Fruit fly (Drosophila melanogaster): ENCODE data around the gene ver.

The ver gene

dm6 chr3L:12496428-12497344, 27.1 kb upstream of the ver start, which contains the start of gene CG10657:
TSS of gene CG10657 (minus strand) at chr3L:12497216.
- no peak for TF ChIP-seq CG13204 (GFP tag; optimal IDR thresholded peaks at IDR 0.05)
- peak; percentile 18 for TF ChIP-seq CG9948 (tag; optimal IDR thresholded peaks at IDR 0.05)
- no peak for TF ChIP-seq D1 (tag; optimal IDR thresholded peaks at IDR 0.05)
- no peak for TF ChIP-seq CG10348 (GFP tag; IDR thresholded peaks at IDR 0.05)
- no peak for TF ChIP-seq CG12605 (GFP tag; IDR thresholded peaks at IDR 0.05)
- TF ChIP-seq gl (tag; optimal IDR thresholded peaks at IDR 0.05): no peak
- 0 out of 3 replicates have a peak, but pooled peaks have one; percentile 32 for TF ChIP-seq CG4496 (GFP tag; IDR thresholded peaks at IDR 0.05)
- no peak; the same call in 1 of the 2 replicates for TF ChIP-seq Ets98B (GFP tag; IDR thresholded peaks at IDR 0.05)
- peak; percentile 35; the same call in 1 of the 2 replicates for TF ChIP-seq CG32121 (GFP tag; IDR thresholded peaks at IDR 0.05)
- TF ChIP-seq CG14655 (GFP tag; optimal IDR thresholded peaks at IDR 0.05): no peak
- TF ChIP-seq CG8301 (tag; optimal IDR thresholded peaks at IDR 0.05): no peak
- TF ChIP-seq Pif1B (GFP tag; optimal IDR thresholded peaks at IDR 0.05): no peak
- no peak for TF ChIP-seq EcR (GFP tag; optimal IDR thresholded peaks at IDR 0.05)
- peak; percentile 11 for TF ChIP-seq CG15710 (tag; optimal IDR thresholded peaks at IDR 0.05)
- TF ChIP-seq Pif1A (GFP tag; optimal IDR thresholded peaks at IDR 0.05): no peak
- TF ChIP-seq Snoo (tag; optimal IDR thresholded peaks at IDR 0.05): no peak
- TF ChIP-seq CG8159 (tag; optimal IDR thresholded peaks at IDR 0.05): no peak
- 0 out of 3 replicates have a peak, but pooled peaks have one; percentile 15 for TF ChIP-seq fd96Ca (GFP tag; IDR thresholded peaks at IDR 0.05)
- TF ChIP-seq CG17806 (tag; optimal IDR thresholded peaks at IDR 0.05): peak; percentile 6
- TF ChIP-seq rn (GFP tag; IDR thresholded peaks at IDR 0.05): no peak
- no peak for TF ChIP-seq CG34367 (tag; optimal IDR thresholded peaks at IDR 0.05)

- TF ChIP-seq CG17806 (tag; optimal IDR thresholded peaks at IDR 0.05) (peak; percentile 11), EcR (GFP tag; optimal IDR thresholded peaks at IDR 0.05) (no peak), CG14655 (GFP tag; optimal IDR thresholded peaks at IDR 0.05) (no peak), CG13204 (GFP tag; optimal IDR thresholded peaks at IDR 0.05) (no peak), Pif1A (GFP tag; optimal IDR thresholded peaks at IDR 0.05) (no peak), CG15710 (tag; optimal IDR thresholded peaks at IDR 0.05) (peak; percentile 40), CG9948 (tag; optimal IDR thresholded peaks at IDR 0.05) (peak; percentile 3), CG4496 (GFP tag; IDR thresholded peaks at IDR 0.05) (no peak), CG8159 (tag; optimal IDR thresholded peaks at IDR 0.05) (peak; percentile 16), D1 (tag; optimal IDR thresholded peaks at IDR 0.05) (no peak), rn (GFP tag; IDR thresholded peaks at IDR 0.05) (no peak), Ets98B (GFP tag; IDR thresholded peaks at IDR 0.05) (no peak), CG12605 (GFP tag; IDR thresholded peaks at IDR 0.05) (no peak), gl (tag; optimal IDR thresholded peaks at IDR 0.05) (no peak), CG10348 (GFP tag; IDR thresholded peaks at IDR 0.05) (no peak), CG8301 (tag; optimal IDR thresholded peaks at IDR 0.05) (no peak), CG34367 (tag; optimal IDR thresholded peaks at IDR 0.05) (no peak), Pif1B (GFP tag; optimal IDR thresholded peaks at IDR 0.05) (no peak), Snoo (tag; optimal IDR thresholded peaks at IDR 0.05) (peak; percentile 27), fd96Ca (GFP tag; IDR thresholded peaks at IDR 0.05) (no peak), CG32121 (GFP tag; IDR thresholded peaks at IDR 0.05) (no peak)
Measured at dm6 chr3L:12501249-12501648, 22.5 kb upstream of the ver start, which contains the start of the genes CG10638 and CG10681. TSS of gene CG10638 (minus strand) at chr3L:12501311. TSS of gene CG10681 (plus strand) at chr3L:12501513.

DNA sequence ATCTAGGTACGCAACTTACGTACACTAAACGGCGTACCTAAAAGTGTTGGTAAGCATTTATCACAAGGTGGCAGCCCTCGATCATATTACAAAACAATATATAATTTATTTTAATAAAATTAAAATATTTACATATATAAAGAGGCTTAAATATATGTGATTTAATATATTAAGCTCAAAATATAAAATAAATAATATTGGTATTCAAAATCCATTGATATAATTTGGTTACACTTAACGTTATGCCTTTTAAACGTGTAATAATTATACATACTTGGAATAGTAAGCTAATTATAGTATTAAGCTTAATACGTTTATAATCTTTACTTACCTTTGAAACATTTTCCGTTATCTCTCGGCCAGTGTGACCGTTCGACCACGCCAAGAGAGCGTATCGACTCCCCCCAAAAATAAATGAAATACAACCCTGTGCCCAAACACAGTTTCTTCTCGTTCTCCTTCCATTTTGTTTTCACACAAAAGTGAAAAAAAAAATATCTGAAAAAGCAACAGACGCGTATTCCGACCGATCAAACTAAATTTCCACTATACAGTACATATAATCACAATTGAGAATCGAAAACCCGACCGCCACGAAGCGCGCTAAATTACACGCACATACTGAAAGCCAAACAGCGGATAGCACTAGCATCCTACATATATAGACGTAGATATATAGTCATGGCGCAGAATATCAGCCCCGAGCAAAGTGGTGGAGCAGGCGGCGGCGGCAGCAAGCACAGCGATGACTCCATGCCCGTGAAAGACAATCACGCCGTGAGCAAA, 19.7 kb upstream of the ver start, which contains the start of the genes CG10646 and vih:
Gene CG10646 (minus strand): TSS at position 30 of the 786 bp plus-strand sequence.
Gene vih (plus strand): TSS at position 428 of the 786 bp plus-strand sequence.
- TF ChIP-seq CG4496 (GFP tag; IDR thresholded peaks at IDR 0.05) (peak; percentile 31; the same call in 1 of the 3 replicates), Ets98B (GFP tag; IDR thresholded peaks at IDR 0.05) (no peak; the same call in 1 of the 2 replicates), Snoo (tag; optimal IDR thresholded peaks at IDR 0.05) (peak; percentile 37), rn (GFP tag; IDR thresholded peaks at IDR 0.05) (no peak), Pif1A (GFP tag; optimal IDR thresholded peaks at IDR 0.05) (no peak), CG8159 (tag; optimal IDR thresholded peaks at IDR 0.05) (peak; percentile 23), EcR (GFP tag; optimal IDR thresholded peaks at IDR 0.05) (no peak), CG15710 (tag; optimal IDR thresholded peaks at IDR 0.05) (peak; percentile 27)

dm6 chr3L:12505990-12506389, 17.8 kb upstream of the ver start:
- TF ChIP-seq D1 (tag; optimal IDR thresholded peaks at IDR 0.05): no peak
- TF ChIP-seq EcR (GFP tag; optimal IDR thresholded peaks at IDR 0.05): no peak
- no peak for TF ChIP-seq CG4496 (GFP tag; IDR thresholded peaks at IDR 0.05)
- no peak for TF ChIP-seq CG17806 (tag; optimal IDR thresholded peaks at IDR 0.05)
- TF ChIP-seq CG8301 (tag; optimal IDR thresholded peaks at IDR 0.05): no peak
- no peak for TF ChIP-seq CG34367 (tag; optimal IDR thresholded peaks at IDR 0.05)
- no peak for TF ChIP-seq rn (GFP tag; IDR thresholded peaks at IDR 0.05)
- no peak for TF ChIP-seq gl (tag; optimal IDR thresholded peaks at IDR 0.05)
- TF ChIP-seq Snoo (tag; optimal IDR thresholded peaks at IDR 0.05): no peak
- TF ChIP-seq CG14655 (GFP tag; optimal IDR thresholded peaks at IDR 0.05): no peak
- no peak for TF ChIP-seq Pif1B (GFP tag; optimal IDR thresholded peaks at IDR 0.05)
- no peak for TF ChIP-seq CG9948 (tag; optimal IDR thresholded peaks at IDR 0.05)
- no peak for TF ChIP-seq CG10348 (GFP tag; IDR thresholded peaks at IDR 0.05)
- no peak for TF ChIP-seq CG8159 (tag; optimal IDR thresholded peaks at IDR 0.05)
- no peak for TF ChIP-seq CG32121 (GFP tag; IDR thresholded peaks at IDR 0.05)
- TF ChIP-seq Pif1A (GFP tag; optimal IDR thresholded peaks at IDR 0.05): no peak

Measured in whole organism, pupa.